Fruit fly (Drosophila melanogaster): ENCODE results near the gene Trf2.
A peak's percentile ranks its signal among the peaks of the same experiment; 100 is the strongest.

The Trf2 gene

DNA sequence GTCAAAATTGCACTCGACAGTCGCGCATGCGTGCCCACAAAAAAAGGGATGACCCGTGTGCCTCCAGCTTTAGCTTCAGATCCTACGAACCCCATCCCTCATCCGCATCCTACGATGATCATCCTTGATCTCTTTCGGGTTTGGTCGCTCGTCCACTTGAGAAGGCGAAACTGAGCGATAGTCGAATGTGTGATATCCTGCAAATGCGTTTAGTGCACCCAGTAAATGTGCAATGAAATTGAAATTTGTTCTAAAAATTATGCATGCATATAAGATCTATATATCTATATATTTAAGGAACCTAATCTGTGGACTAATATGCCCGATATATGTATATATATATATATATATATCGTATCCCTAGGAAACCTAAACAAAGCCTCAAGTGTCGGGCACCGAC, 35.2 kb downstream of the Trf2 start:
- TF ChIP-seq D19B (GFP tag; optimal IDR thresholded peaks at IDR 0.05) (peak; percentile 37), crol (GFP tag; IDR thresholded peaks at IDR 0.05) (no peak), CG8765 (GFP tag; IDR thresholded peaks at IDR 0.05) (peak; percentile 68), CG4404 (GFP tag; IDR thresholded peaks at IDR 0.05) (peak; percentile 71), sisA (GFP tag; IDR thresholded peaks at IDR 0.05) (no peak), CG15696 (tag; optimal IDR thresholded peaks at IDR 0.05) (peak; percentile 70), fd102C (GFP tag; optimal IDR thresholded peaks at IDR 0.05) (peak; percentile 63), Deaf1 (tag; optimal IDR thresholded peaks at IDR 0.05) (no peak), Xrp1 (GFP tag; IDR thresholded peaks at IDR 0.05) (peak; percentile 28; the same call in 1 of the 2 replicates), CG1602 (GFP tag; optimal IDR thresholded peaks at IDR 0.05) (no peak), crp (GFP tag; optimal IDR thresholded peaks at IDR 0.05) (no peak), cg (GFP tag; optimal IDR thresholded peaks at IDR 0.05) (no peak), prd (optimal IDR thresholded peaks at IDR 0.05) (no peak), prd (GFP tag; IDR thresholded peaks at IDR 0.05) (peak; percentile 63; the same call in 2 of the 3 replicates), ase (GFP tag; IDR thresholded peaks at IDR 0.05) (no peak), zfh1 (GFP tag; IDR thresholded peaks at IDR 0.05) (peak; percentile 52; the same call in 2 of the 3 replicates), Ets65A (GFP tag) (peak; percentile 18), CG9797 (GFP tag; optimal IDR thresholded peaks at IDR 0.05) (no peak), dmrt11E (tag; optimal IDR thresholded peaks at IDR 0.05) (peak; percentile 27), CG10979 (tag; optimal IDR thresholded peaks at IDR 0.05) (no peak), Rx (GFP tag; IDR thresholded peaks at IDR 0.05) (peak; percentile 6; the same call in 1 of the 2 replicates), CG30431 (GFP tag; optimal IDR thresholded peaks at IDR 0.05) (peak; percentile 25), pan (optimal IDR thresholded peaks at IDR 0.05) (peak in 1 of 2 experiments; percentile 39), pan (GFP tag; optimal IDR thresholded peaks at IDR 0.05 in 1 of 2, IDR thresholded peaks at IDR 0.05 in 1 of 2) (no peak), croc (GFP tag; conservative IDR thresholded peaks at IDR 0.05) (0 out of 3 replicates have a peak, but pooled peaks have one; percentile 14)

DNA sequence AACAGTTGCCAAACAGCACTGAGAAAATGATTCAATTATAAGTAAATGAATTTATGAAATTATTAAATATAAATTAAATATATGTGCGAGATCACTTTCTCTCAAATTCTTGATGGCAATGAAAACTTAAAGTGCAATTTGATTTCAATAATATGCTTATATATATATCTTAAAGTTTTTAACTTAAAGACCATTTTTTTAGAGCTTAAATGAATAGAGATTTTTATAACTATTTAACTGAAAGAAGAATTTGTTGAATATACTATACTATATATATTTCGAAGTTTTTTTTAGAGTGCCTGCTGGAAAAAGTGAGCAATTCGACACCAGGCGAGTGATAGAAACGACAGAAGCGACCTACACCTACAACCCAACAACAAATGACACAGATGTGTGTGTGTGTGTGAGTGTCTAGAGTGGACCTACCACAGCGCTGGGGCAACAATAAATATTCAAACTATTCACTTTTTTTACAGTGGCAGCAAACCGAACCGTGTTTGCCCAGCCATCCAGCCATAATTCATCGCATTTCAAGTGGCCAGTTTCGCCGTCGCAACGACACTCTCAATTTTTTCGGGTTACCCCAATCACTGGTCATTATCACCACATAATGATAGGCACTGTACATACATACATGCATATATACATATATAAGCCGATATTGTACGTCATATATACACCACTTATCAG, 36.0 kb downstream of the Trf2 start:
- TF ChIP-seq Dbx (GFP tag; IDR thresholded peaks at IDR 0.05): 0 out of 3 replicates have a peak, but pooled peaks have one; percentile 19
- peak; percentile 37 for TF ChIP-seq CG2120 (GFP tag; optimal IDR thresholded peaks at IDR 0.05)
- 0 out of 2 replicates have a peak, but pooled peaks have one; percentile 17 for TF ChIP-seq CG3847 (GFP tag; IDR thresholded peaks at IDR 0.05)
- no peak for TF ChIP-seq Dfd (GFP tag; optimal IDR thresholded peaks at IDR 0.05)
- peak; percentile 23; the same call in 1 of the 2 replicates for TF ChIP-seq sisA (GFP tag; IDR thresholded peaks at IDR 0.05)
- no peak for TF ChIP-seq CG12104 (GFP tag; optimal IDR thresholded peaks at IDR 0.05)
- TF ChIP-seq disco-r (GFP tag; optimal IDR thresholded peaks at IDR 0.05): no peak
- TF ChIP-seq CG10267 (tag; optimal IDR thresholded peaks at IDR 0.05): peak; percentile 77
- no peak for TF ChIP-seq NfI (GFP tag; optimal IDR thresholded peaks at IDR 0.05)
- no peak for TF ChIP-seq CG11456 (GFP tag; IDR thresholded peaks at IDR 0.05)
- TF ChIP-seq CG2116 (GFP tag; optimal IDR thresholded peaks at IDR 0.05): peak; percentile 4
- TF ChIP-seq caup (GFP tag; optimal IDR thresholded peaks at IDR 0.05; ENCODE audit: severe bottlenecking): no peak
- no peak for TF ChIP-seq btn (GFP tag; optimal IDR thresholded peaks at IDR 0.05)
- no peak for TF ChIP-seq Vsx1 (GFP tag; optimal IDR thresholded peaks at IDR 0.05)
- peak; percentile 72 for TF ChIP-seq fd96Cb (tag; optimal IDR thresholded peaks at IDR 0.05)
- peak; percentile 12; the same call in 1 of the 2 replicates for TF ChIP-seq slbo (GFP tag; IDR thresholded peaks at IDR 0.05)
- no peak for TF ChIP-seq Dek (tag; optimal IDR thresholded peaks at IDR 0.05)
- peak; percentile 63 for TF ChIP-seq Oli (tag; optimal IDR thresholded peaks at IDR 0.05)
- TF ChIP-seq crol (GFP tag; IDR thresholded peaks at IDR 0.05): no peak
- TF ChIP-seq CG5245 (GFP tag; optimal IDR thresholded peaks at IDR 0.05): no peak
- no peak for TF ChIP-seq pnt (GFP tag; optimal IDR thresholded peaks at IDR 0.05)
- TF ChIP-seq dimm (GFP tag; IDR thresholded peaks at IDR 0.05): no peak
- TF ChIP-seq CG17912 (GFP tag; optimal IDR thresholded peaks at IDR 0.05): no peak
- peak; percentile 31; the same call in 1 of the 2 replicates for TF ChIP-seq Awh (GFP tag; IDR thresholded peaks at IDR 0.05)
- no peak for TF ChIP-seq CG16863 (GFP tag; optimal IDR thresholded peaks at IDR 0.05)
- TF ChIP-seq esg (GFP tag; conservative IDR thresholded peaks at IDR 0.05): 0 out of 2 replicates have a peak, but pooled peaks have one; percentile 17
- no peak for TF ChIP-seq bowl (GFP tag; IDR thresholded peaks at IDR 0.05)

Data from whole organism, embryonic.